Worm (Caenorhabditis elegans): ENCODE data around the gene cdk-12.

cdk-12 gene

DNA sequence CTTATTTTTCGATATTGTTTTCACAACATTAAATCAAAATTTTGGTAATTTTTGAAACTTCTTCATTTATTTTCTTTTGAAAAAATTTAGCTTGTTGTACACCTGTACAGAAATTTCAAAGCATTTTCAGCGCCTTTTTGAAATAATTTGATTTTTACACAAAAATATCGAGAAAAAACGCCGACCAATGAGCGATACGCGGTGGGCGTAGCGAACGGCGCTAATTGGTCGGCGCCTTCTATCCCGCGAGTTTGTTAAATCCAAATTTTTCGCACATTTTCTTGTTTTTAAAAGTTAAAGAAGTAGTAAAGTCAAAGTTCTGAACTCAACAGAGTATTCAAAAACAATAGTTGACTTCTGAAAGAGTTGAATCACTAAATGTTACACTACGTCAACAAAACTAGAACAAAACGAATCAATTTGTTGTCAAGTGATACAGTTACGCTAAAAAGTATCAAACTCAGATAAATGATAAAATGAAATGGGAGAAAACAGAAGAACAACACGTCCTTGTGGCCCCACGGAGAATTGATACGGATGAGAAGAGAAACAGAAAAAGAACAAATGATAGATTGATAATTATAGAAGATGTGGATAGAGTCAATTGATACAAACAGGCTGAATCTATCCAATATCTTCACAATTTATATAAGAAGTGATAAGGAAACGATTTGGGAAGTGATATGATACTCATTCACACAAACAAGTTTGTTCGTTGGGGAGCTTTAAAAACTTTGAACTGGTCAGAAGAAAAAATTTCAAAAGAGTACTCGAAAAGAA is 4.4 kb upstream of the cdk-12 start (continued):
- peak; percentile 50 for TF ChIP-seq lin-14 (GFP tag; optimal IDR thresholded peaks at IDR 0.05)
- no peak for TF ChIP-seq nhr-28 (tag; optimal IDR thresholded peaks at IDR 0.05)

DNA sequence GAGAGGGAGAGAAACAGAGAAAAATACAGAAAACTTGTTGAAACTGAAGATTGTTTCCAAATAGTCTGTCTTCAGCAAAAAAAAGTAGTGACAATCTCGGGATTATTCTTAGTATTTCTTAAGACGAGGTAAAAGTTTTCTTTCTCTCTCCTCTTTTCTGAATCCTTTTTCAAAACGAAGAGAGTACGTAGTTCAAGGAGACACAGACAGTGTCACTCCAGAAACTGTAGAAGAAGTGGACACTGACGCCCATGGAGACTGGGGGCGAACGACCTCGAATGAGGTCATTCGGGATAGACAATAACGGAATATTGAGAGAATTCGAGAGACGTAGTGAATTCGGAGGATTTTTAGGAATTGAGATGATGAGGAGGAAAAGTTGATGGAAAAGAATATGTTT is 1.8 kb upstream of the cdk-12 start, which contains the start of gene gly-6:
Gene gly-6 (minus strand): TSS at position 245 of the 400 bp plus-strand sequence.
- no peak for TF ChIP-seq C34B4.2 (tag; optimal IDR thresholded peaks at IDR 0.05)
- no peak for TF ChIP-seq lin-39 (tag; optimal IDR thresholded peaks at IDR 0.05)
- no peak for TF ChIP-seq hlh-4 (tag; optimal IDR thresholded peaks at IDR 0.05)
- no peak for TF ChIP-seq unc-98 (GFP tag; IDR thresholded peaks at IDR 0.05)
- no peak for TF ChIP-seq lin-15B (tag; optimal IDR thresholded peaks at IDR 0.05)
- TF ChIP-seq fkh-10 (GFP tag; optimal IDR thresholded peaks at IDR 0.05) = no peak
- TF ChIP-seq ces-1 (GFP tag; optimal IDR thresholded peaks at IDR 0.05) = no peak
- TF ChIP-seq C04F5.9 (tag; optimal IDR thresholded peaks at IDR 0.05) = no peak
- TF ChIP-seq lsy-2 (tag; optimal IDR thresholded peaks at IDR 0.05) = peak in 1 of 2 experiments; percentile 24
- no peak for TF ChIP-seq fkh-8 (tag; optimal IDR thresholded peaks at IDR 0.05)
- peak; percentile 66 for TF ChIP-seq mep-1 (tag; optimal IDR thresholded peaks at IDR 0.05)
- TF ChIP-seq tbx-2 (tag; optimal IDR thresholded peaks at IDR 0.05) = no peak
- no peak for TF ChIP-seq lir-3 (tag; optimal IDR thresholded peaks at IDR 0.05; ENCODE audit: poor library complexity)
- no peak for TF ChIP-seq grh-1 (GFP tag; IDR thresholded peaks at IDR 0.05)
- peak in 1 of 6 experiments; percentile 26 for TF ChIP-seq elt-3 (tag; optimal IDR thresholded peaks at IDR 0.05)
- no peak for TF ChIP-seq unc-130 (tag; optimal IDR thresholded peaks at IDR 0.05)
- no peak for TF ChIP-seq unc-30 (tag; optimal IDR thresholded peaks at IDR 0.05)
- no peak for TF ChIP-seq ceh-82 (tag; optimal IDR thresholded peaks at IDR 0.05)
- TF ChIP-seq pag-3 (tag; optimal IDR thresholded peaks at IDR 0.05; ENCODE audit: borderline replicate concordance, insufficient read depth) = no peak
- TF ChIP-seq nhr-90 (tag; optimal IDR thresholded peaks at IDR 0.05; ENCODE audit: poor library complexity) = no peak
- no peak for TF ChIP-seq swsn-7 (tag; optimal IDR thresholded peaks at IDR 0.05)
- TF ChIP-seq fos-1 (tag; optimal IDR thresholded peaks at IDR 0.05) = no peak
- TF ChIP-seq jun-1 (tag; optimal IDR thresholded peaks at IDR 0.05) = no peak
- TF ChIP-seq egl-27 (tag; optimal IDR thresholded peaks at IDR 0.05) = no peak
- no peak for TF ChIP-seq fkh-4 (tag; optimal IDR thresholded peaks at IDR 0.05; ENCODE audit: borderline replicate concordance)
- no peak for TF ChIP-seq hlh-17 (GFP tag; optimal IDR thresholded peaks at IDR 0.05; ENCODE audit: borderline replicate concordance)
- no peak for TF ChIP-seq irx-1 (tag; optimal IDR thresholded peaks at IDR 0.05)
- TF ChIP-seq blmp-1 (tag; optimal IDR thresholded peaks at IDR 0.05) = peak; percentile 90
- TF ChIP-seq mdl-1 (tag; optimal IDR thresholded peaks at IDR 0.05) = no peak
- no peak for TF ChIP-seq nhr-28 (tag; optimal IDR thresholded peaks at IDR 0.05)
- TF ChIP-seq rnt-1 (tag; optimal IDR thresholded peaks at IDR 0.05) = peak; percentile 16
- no peak for TF ChIP-seq mef-2 (tag; optimal IDR thresholded peaks at IDR 0.05)
- no peak for TF ChIP-seq ceh-88 (GFP tag; IDR thresholded peaks at IDR 0.05)
- no peak for TF ChIP-seq nhr-76 (tag; optimal IDR thresholded peaks at IDR 0.05)
- TF ChIP-seq zag-1 (tag; optimal IDR thresholded peaks at IDR 0.05) = no peak
- no peak for TF ChIP-seq lin-13 (GFP tag; optimal IDR thresholded peaks at IDR 0.05)
- no peak for TF ChIP-seq elt-2 (tag; optimal IDR thresholded peaks at IDR 0.05)
- no peak for TF ChIP-seq ceh-63 (GFP tag; optimal IDR thresholded peaks at IDR 0.05)
- no peak for TF ChIP-seq nhr-20 (tag; optimal IDR thresholded peaks at IDR 0.05)
- no peak for TF ChIP-seq snpc-4 (tag; optimal IDR thresholded peaks at IDR 0.05)
- TF ChIP-seq nhr-47 (tag; optimal IDR thresholded peaks at IDR 0.05) = no peak
- no peak for TF ChIP-seq nhr-77 (tag; optimal IDR thresholded peaks at IDR 0.05)
- no peak for TF ChIP-seq efl-1 (optimal IDR thresholded peaks at IDR 0.05)
- TF ChIP-seq efl-1 (GFP tag; optimal IDR thresholded peaks at IDR 0.05 in 1 of 2) = no peak
- TF ChIP-seq Y116A8C.19 (tag; optimal IDR thresholded peaks at IDR 0.05; ENCODE audit: borderline replicate concordance) = no peak
- TF ChIP-seq nhr-237 (tag; optimal IDR thresholded peaks at IDR 0.05) = no peak
- no peak for TF ChIP-seq nhr-84 (tag; optimal IDR thresholded peaks at IDR 0.05)
- peak; percentile 6 for TF ChIP-seq nhr-71 (tag; optimal IDR thresholded peaks at IDR 0.05)
- TF ChIP-seq ceh-8 (GFP tag; optimal IDR thresholded peaks at IDR 0.05) = no peak

All from whole organism, L1 larva.